Fruit fly (Drosophila melanogaster) whole organism, embryonic: ENCODE measurements around the gene CAH16.

ENCODE experiments used
- Adf1 ChIP-seq: fragments of 200-800 bp; sonication (Bioruptor generic); IDR thresholded peaks from 2 replicates; pipeline ENCODE4 v1.3.6; 2022; ENCODE audit warnings: missing biosample characterization, missing genetic modification characterization
- Bdp1 ChIP-seq: fragments of 200-800 bp; sonication (Bioruptor generic); optimal IDR thresholded peaks from 3 replicates; lab custom pipeline; 2016; ENCODE audit warnings: missing biosample characterization, missing genetic modification characterization
- CG10431 ChIP-seq: fragments of 200-800 bp; sonication (Bioruptor generic); optimal IDR thresholded peaks from 3 replicates; lab custom pipeline; 2018; ENCODE audit warnings: missing biosample characterization, mild to moderate bottlenecking, missing genetic modification characterization
- CG10543 ChIP-seq: fragments of 200-800 bp; sonication (Bioruptor generic); optimal IDR thresholded peaks from 3 replicates; lab custom pipeline; 2017; ENCODE audit warnings: missing biosample characterization, mild to moderate bottlenecking, missing genetic modification characterization, moderate library complexity
- CG11723 ChIP-seq: fragments of 200-800 bp; sonication (Bioruptor generic); optimal IDR thresholded peaks from 2 replicates; lab custom pipeline; 2017; ENCODE audit warnings: missing biosample characterization, mild to moderate bottlenecking, missing genetic modification characterization
- CG12391 ChIP-seq: fragments of 200-800 bp; sonication (Bioruptor generic); optimal IDR thresholded peaks from 3 replicates; lab custom pipeline; 2018; ENCODE audit warnings: missing biosample characterization, mild to moderate bottlenecking, missing genetic modification characterization, moderate library complexity
- CG13624 ChIP-seq: fragments of 200-800 bp; sonication (Bioruptor generic); optimal IDR thresholded peaks from 2 replicates; lab custom pipeline; 2016; ENCODE audit warnings: missing biosample characterization, missing genetic modification characterization
- CG17385 ChIP-seq: fragments of 200-800 bp; sonication (Bioruptor generic); optimal IDR thresholded peaks from 3 replicates; lab custom pipeline; 2018; ENCODE audit warnings: missing biosample characterization, mild to moderate bottlenecking, missing genetic modification characterization
- CG17802 ChIP-seq: fragments of 200-800 bp; sonication (Bioruptor generic); optimal IDR thresholded peaks from 2 replicates; lab custom pipeline; 2018; ENCODE audit warnings: missing biosample characterization, mild to moderate bottlenecking, missing genetic modification characterization, moderate library complexity
- CG17912 ChIP-seq: fragments of 200-800 bp; sonication (Bioruptor generic); optimal IDR thresholded peaks from 2 replicates; lab custom pipeline; 2018; ENCODE audit warnings: missing biosample characterization, mild to moderate bottlenecking, missing genetic modification characterization
- CG2120 ChIP-seq: fragments of 200-800 bp; sonication (Bioruptor generic); optimal IDR thresholded peaks from 3 replicates; lab custom pipeline; 2016; ENCODE audit warnings: missing biosample characterization, missing genetic modification characterization
- CG31365 ChIP-seq: fragments of 200-800 bp; sonication (Bioruptor generic); optimal IDR thresholded peaks from 2 replicates; lab custom pipeline; 2018; ENCODE audit warnings: missing biosample characterization, mild to moderate bottlenecking, missing genetic modification characterization
- CG34376 ChIP-seq: fragments of 200-800 bp; sonication (Bioruptor generic); optimal IDR thresholded peaks from 2 replicates; lab custom pipeline; 2018; ENCODE audit warnings: missing biosample characterization, mild to moderate bottlenecking, missing genetic modification characterization
- CG4328 ChIP-seq: fragments of 200-800 bp; sonication (Bioruptor generic); optimal IDR thresholded peaks from 3 replicates; lab custom pipeline; 2017; ENCODE audit warnings: missing biosample characterization, missing genetic modification reagents, missing genetic modification characterization
- CG4730 ChIP-seq: fragments of 200-800 bp; sonication (Bioruptor generic); IDR thresholded peaks from 2 replicates; pipeline ENCODE4 v1.3.6; 2022; ENCODE audit warnings: missing biosample characterization, missing genetic modification characterization
- CG4820 ChIP-seq: fragments of 200-800 bp; sonication (Bioruptor generic); optimal IDR thresholded peaks from 3 replicates; lab custom pipeline; 2016; ENCODE audit warnings: missing biosample characterization, missing genetic modification characterization
- CG6765 ChIP-seq: fragments of 200-800 bp; sonication (Bioruptor generic); optimal IDR thresholded peaks from 3 replicates; lab custom pipeline; 2017; ENCODE audit warnings: missing biosample characterization, mild to moderate bottlenecking, missing genetic modification characterization
- CG8089 ChIP-seq: fragments of 200-800 bp; sonication (Bioruptor generic); optimal IDR thresholded peaks from 3 replicates; lab custom pipeline; 2016; ENCODE audit warnings: missing biosample characterization, missing genetic modification characterization
- CG8290 ChIP-seq, 3 experiments: fragments of 200-800 bp; sonication (Bioruptor generic); optimal IDR thresholded peaks; 2 replicates each; lab custom pipeline; 2016 to 2019; ENCODE audit warnings: missing biosample characterization in 3 of 3, missing genetic modification characterization in 3 of 3, mild to moderate bottlenecking in 2 of 3, moderate library complexity in 1 of 3
- CG8765 ChIP-seq: fragments of 200-800 bp; sonication (Bioruptor generic); IDR thresholded peaks from 2 replicates; pipeline ENCODE4 v1.3.6; 2022; ENCODE audit warnings: missing biosample characterization, missing genetic modification characterization
- CG8924 ChIP-seq: fragments of 200-800 bp; optimal IDR thresholded peaks from 3 replicates; lab custom pipeline; 2019; ENCODE audit warnings: missing biosample characterization, mild to moderate bottlenecking, missing genetic modification characterization, moderate library complexity
- CG9797 ChIP-seq: fragments of 200-800 bp; sonication (Bioruptor generic); optimal IDR thresholded peaks from 3 replicates; lab custom pipeline; 2018; ENCODE audit warnings: missing biosample characterization, mild to moderate bottlenecking, missing genetic modification characterization
- Dek ChIP-seq: fragments of 200-800 bp; sonication (Bioruptor generic); optimal IDR thresholded peaks from 3 replicates; lab custom pipeline; 2019; ENCODE audit warnings: missing biosample characterization, mild to moderate bottlenecking, missing genetic modification characterization, moderate library complexity
- Dp ChIP-seq: fragments of 200-800 bp; sonication (Bioruptor generic); optimal IDR thresholded peaks from 2 replicates; lab custom pipeline; 2018; ENCODE audit warnings: missing biosample characterization, mild to moderate bottlenecking, missing genetic modification characterization, moderate library complexity
- Elba2 ChIP-seq: fragments of 200-800 bp; sonication (Bioruptor generic); optimal IDR thresholded peaks from 3 replicates; lab custom pipeline; 2016; ENCODE audit warnings: missing biosample characterization, missing genetic modification characterization
- GATAe ChIP-seq: fragments of 200-800 bp; sonication (Bioruptor generic); conservative IDR thresholded peaks from 2 replicates; pipeline ENCODE4 v1.3.6; 2022; ENCODE audit warnings: missing biosample characterization, missing genetic modification characterization
- HLHmδ ChIP-seq: fragments of 200-800 bp; sonication (Bioruptor generic); optimal IDR thresholded peaks from 2 replicates; lab custom pipeline; 2018; ENCODE audit warnings: missing biosample characterization, mild to moderate bottlenecking, missing genetic modification characterization, moderate library complexity
- Hmr ChIP-seq: fragments of 200-800 bp; sonication (Bioruptor generic); optimal IDR thresholded peaks from 3 replicates; lab custom pipeline; 2017; ENCODE audit warnings: mild to moderate bottlenecking, missing biosample characterization, missing genetic modification reagents, missing genetic modification characterization
- Lhr ChIP-seq: fragments of 200-800 bp; sonication (Bioruptor generic); optimal IDR thresholded peaks from 3 replicates; lab custom pipeline; 2017; ENCODE audit warnings: mild to moderate bottlenecking, missing biosample characterization, missing genetic modification reagents, missing genetic modification characterization
- Max ChIP-seq: fragments of 200-800 bp; sonication (Bioruptor generic); optimal IDR thresholded peaks from 2 replicates; lab custom pipeline; 2016; ENCODE audit warnings: missing biosample characterization, mild to moderate bottlenecking, missing genetic modification characterization
- NfI ChIP-seq: fragments of 200-800 bp; sonication (Bioruptor generic); optimal IDR thresholded peaks from 3 replicates; lab custom pipeline; 2018; ENCODE audit warnings: missing biosample characterization, mild to moderate bottlenecking, missing genetic modification characterization, moderate library complexity
- cwo ChIP-seq: fragments of 200-800 bp; sonication (Bioruptor generic); optimal IDR thresholded peaks from 3 replicates; lab custom pipeline; 2017; ENCODE audit warnings: missing biosample characterization, missing genetic modification characterization, mild to moderate bottlenecking, moderate library complexity, missing genetic modification reagents
- disco-r ChIP-seq: fragments of 200-800 bp; sonication (Bioruptor generic); optimal IDR thresholded peaks from 2 replicates; lab custom pipeline; 2016; ENCODE audit warnings: missing biosample characterization, missing genetic modification characterization
- dmrt11E ChIP-seq: fragments of 200-800 bp; sonication (Bioruptor generic); optimal IDR thresholded peaks from 3 replicates; lab custom pipeline; 2018; ENCODE audit warnings: missing biosample characterization, mild to moderate bottlenecking, missing genetic modification characterization, moderate library complexity
- ems ChIP-seq: fragments of 200-800 bp; sonication (Bioruptor generic); optimal IDR thresholded peaks from 3 replicates; lab custom pipeline; 2016; ENCODE audit warnings: missing biosample characterization, missing genetic modification characterization
- eyg ChIP-seq: fragments of 200-800 bp; sonication (Bioruptor generic); optimal IDR thresholded peaks from 3 replicates; lab custom pipeline; 2016; ENCODE audit warnings: missing biosample characterization, missing genetic modification characterization
- gsb-n ChIP-seq: fragments of 200-800 bp; sonication (Bioruptor generic); optimal IDR thresholded peaks from 3 replicates; lab custom pipeline; 2018; ENCODE audit warnings: missing biosample characterization, mild to moderate bottlenecking, missing genetic modification characterization
- hth ChIP-seq: fragments of >200 bp; optimal IDR thresholded peaks from 2 replicates; lab custom pipeline; 2017; ENCODE audit warnings: inconsistent platforms
- ind ChIP-seq: fragments of 200-800 bp; sonication (Bioruptor generic); optimal IDR thresholded peaks from 3 replicates; lab custom pipeline; 2016; ENCODE audit warnings: missing biosample characterization, missing genetic modification characterization
- lab ChIP-seq: fragments of 200-800 bp; sonication (Bioruptor generic); optimal IDR thresholded peaks from 3 replicates; lab custom pipeline; 2017; ENCODE audit warnings: missing biosample characterization, missing genetic modification characterization, mild to moderate bottlenecking, moderate library complexity, missing genetic modification reagents
- maf-S ChIP-seq: fragments of 200-800 bp; sonication (Bioruptor generic); optimal IDR thresholded peaks from 2 replicates; lab custom pipeline; 2016; ENCODE audit warnings: missing biosample characterization, missing genetic modification characterization
- nerfin-1 ChIP-seq: fragments of 200-800 bp; sonication (Bioruptor generic); optimal IDR thresholded peaks from 3 replicates; lab custom pipeline; 2019; ENCODE audit warnings: missing biosample characterization, mild to moderate bottlenecking, missing genetic modification characterization, moderate library complexity
- phol ChIP-seq: fragments of 200-800 bp; sonication (Bioruptor generic); optimal IDR thresholded peaks from 3 replicates; lab custom pipeline; 2018; ENCODE audit warnings: missing biosample characterization, mild to moderate bottlenecking, missing genetic modification characterization, moderate library complexity
- slbo ChIP-seq: fragments of 200-800 bp; sonication (Bioruptor generic); IDR thresholded peaks from 2 replicates; pipeline ENCODE4 v1.3.6; 2022; ENCODE audit warnings: missing biosample characterization, missing genetic modification characterization
- stc ChIP-seq: fragments of 200-800 bp; sonication (Bioruptor generic); IDR thresholded peaks from 2 replicates; pipeline ENCODE4 v1.3.6; 2022; ENCODE audit warnings: missing biosample characterization, missing genetic modification characterization
- sug ChIP-seq: fragments of 200-800 bp; optimal IDR thresholded peaks from 2 replicates; lab custom pipeline; 2019; ENCODE audit warnings: missing biosample characterization, mild to moderate bottlenecking, missing genetic modification characterization, moderate library complexity
- tx ChIP-seq: fragments of 200-800 bp; sonication (Bioruptor generic); optimal IDR thresholded peaks from 2 replicates; lab custom pipeline; 2016; ENCODE audit warnings: missing biosample characterization, missing genetic modification characterization

Gene CAH16

DNA sequence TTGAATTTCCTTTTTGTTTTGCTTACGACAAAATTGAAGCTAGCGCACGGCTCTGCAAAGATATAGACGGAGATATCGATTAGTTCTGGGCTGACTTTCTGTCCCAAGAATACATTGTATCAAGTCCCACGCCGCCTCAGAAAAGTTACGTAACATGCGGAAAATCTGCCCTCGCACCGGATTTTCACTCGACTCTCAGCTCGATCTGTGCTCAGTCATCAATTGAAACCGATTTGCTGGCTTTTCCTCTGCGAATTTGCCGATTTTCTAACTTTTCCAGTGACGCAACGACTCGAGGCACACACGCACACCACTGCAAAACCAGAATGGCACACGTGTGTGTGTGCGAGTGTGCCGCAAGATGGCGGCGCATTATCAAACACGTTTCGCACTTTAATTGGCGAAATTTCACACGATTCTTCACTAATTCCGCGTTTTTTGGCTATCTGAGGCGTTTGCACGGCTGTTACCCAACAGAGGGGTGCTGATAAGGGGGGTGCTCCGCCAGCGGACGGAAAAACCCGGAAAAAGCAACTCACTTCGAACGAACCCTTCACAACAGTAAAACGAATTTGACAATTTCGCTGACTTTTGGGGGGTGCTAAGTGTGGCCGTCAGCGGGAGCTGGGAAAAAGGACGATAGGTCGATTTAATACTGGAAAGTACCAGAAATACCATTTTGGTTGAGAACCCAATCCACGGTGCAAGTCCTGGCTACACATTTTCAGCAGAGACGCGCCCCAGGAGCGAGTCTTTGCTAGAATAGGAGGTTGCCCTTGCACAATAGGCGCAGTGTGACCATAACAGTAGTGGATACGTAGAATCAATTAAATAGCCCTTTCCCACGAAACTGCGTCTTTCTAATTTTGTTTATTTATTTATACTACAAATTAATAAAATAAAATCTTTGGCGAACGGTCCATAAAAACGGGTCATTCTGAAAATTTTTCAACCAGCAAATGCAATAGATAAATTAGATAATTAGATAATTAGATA is 40.8 kb upstream of the CAH16 start, which contains the start of gene ATPsynC (continued):
- TF ChIP-seq GATAe (no peak), CG4820 (GFP tag; lab: Kevin White, UChicago) (peak; percentile 29), cwo (GFP tag; lab: Kevin White, UChicago) (peak; percentile 73), eyg (GFP tag; lab: Kevin White, UChicago) (peak; percentile 35), CG4730 (GFP tag; lab: Robert Waterston, UW) (no peak), CG10543 (GFP tag; lab: Kevin White, UChicago) (peak; percentile 76), maf-S (GFP tag; lab: Kevin White, UChicago) (peak; percentile 44), CG8089 (GFP tag; lab: Kevin White, UChicago) (peak; percentile 3), phol (peak; percentile 96), gsb-n (peak; percentile 9), tx (GFP tag; lab: Kevin White, UChicago) (peak; percentile 24), CG17912 (GFP tag; lab: Kevin White, UChicago) (peak; percentile 22), slbo (GFP tag; lab: Robert Waterston, UW) (no peak), CG2120 (peak; percentile 39), sug (peak; percentile 83), CG13624 (peak; percentile 45), lab (GFP tag; lab: Kevin White, UChicago) (peak; percentile 67), Max (peak; percentile 22), Adf1 (GFP tag; lab: Robert Waterston, UW) (no peak), ems (GFP tag; lab: Kevin White, UChicago) (peak; percentile 27), CG31365 (tag; lab: Kevin White, UChicago) (peak; percentile 69), dmrt11E (tag; lab: Kevin White, UChicago) (no peak), Dek (tag; lab: Kevin White, UChicago) (peak; percentile 61), ind (no peak), Lhr (GFP tag; lab: Kevin White, UChicago) (peak; percentile 99), CG6765 (GFP tag; lab: Kevin White, UChicago) (peak; percentile 78), CG8290 (GFP tag; optimal IDR thresholded peaks at IDR 0.05; lab: Kevin White, UChicago) (peak; percentile 9), CG8290 (tag; optimal IDR thresholded peaks at IDR 0.05; lab: Kevin White, UChicago) (peak in 1 of 2 experiments; percentile 93), CG8924 (tag; lab: Kevin White, UChicago) (peak; percentile 48), CG17385 (GFP tag; lab: Kevin White, UChicago) (peak; percentile 49), Hmr (GFP tag; lab: Kevin White, UChicago) (peak; percentile 92), CG17802 (tag; lab: Kevin White, UChicago) (peak; percentile 78), disco-r (peak; percentile 31), Bdp1 (peak; percentile 24), Elba2 (GFP tag; lab: Kevin White, UChicago) (peak; percentile 79), CG11723 (GFP tag; lab: Kevin White, UChicago) (peak; percentile 5), CG34376 (GFP tag; lab: Kevin White, UChicago) (peak; percentile 82), CG10431 (GFP tag; lab: Kevin White, UChicago) (peak; percentile 54), Dp (peak; percentile 56), CG4328 (GFP tag; lab: Kevin White, UChicago) (peak; percentile 55), stc (GFP tag; lab: Robert Waterston, UW) (no peak), HLHmδ (GFP tag; lab: Kevin White, UChicago) (peak; percentile 80), nerfin-1 (peak; percentile 77), hth (no peak), CG12391 (tag; lab: Kevin White, UChicago) (peak; percentile 57), CG9797 (GFP tag; lab: Kevin White, UChicago) (peak; percentile 100), CG8765 (GFP tag; lab: Robert Waterston, UW) (no peak), NfI (GFP tag; lab: Kevin White, UChicago) (peak; percentile 17)
